Worm (Caenorhabditis elegans) whole organism, early embryonic: ENCODE measurements around the gene aldo-1.

Source experiments
- B0310.2 ChIP-seq: sonication (generic microtip); optimal IDR thresholded peaks from 2 replicates; lab custom pipeline; 2016; ENCODE audit warnings: mild to moderate bottlenecking, missing genetic modification characterization, missing compliant biosample characterization
- aly-1 ChIP-seq: sonication (generic microtip); optimal IDR thresholded peaks from 2 replicates; lab custom pipeline; 2016; ENCODE audit warnings: missing genetic modification characterization, missing compliant biosample characterization
- ama-1 ChIP-seq: fragments of 150-350 bp; optimal IDR thresholded peaks from 2 replicates; lab custom pipeline; 2014
- ets-7 ChIP-seq: sonication (generic microtip); optimal IDR thresholded peaks from 2 replicates; lab custom pipeline; 2016; ENCODE audit warnings: missing genotype, missing genetic modification characterization, missing compliant biosample characterization
- flt-1 ChIP-seq: fragments of 200-800 bp; sonication (Bioruptor generic); IDR thresholded peaks from 2 replicates; pipeline ENCODE4 v1.3.6; 2022; ENCODE audit warnings: missing genetic modification characterization, missing compliant biosample characterization

ce11 chrIII:13527424-13528097 is 37.2 kb downstream of the aldo-1 start, which contains the start of gene lron-13:
- no peak for TF ChIP-seq flt-1
- no peak for TF ChIP-seq ama-1 (lab: Kevin White, UChicago)
- TF ChIP-seq aly-1 (tag; lab: Kevin White, UChicago), result no peak
- TF ChIP-seq ets-7 (tag; lab: Kevin White, UChicago), result no peak
- no peak for TF ChIP-seq B0310.2 (tag; lab: Kevin White, UChicago)
